Fruit fly (Drosophila melanogaster): Measurements from ENCODE around the gene hyx.

hyx gene

DNA sequence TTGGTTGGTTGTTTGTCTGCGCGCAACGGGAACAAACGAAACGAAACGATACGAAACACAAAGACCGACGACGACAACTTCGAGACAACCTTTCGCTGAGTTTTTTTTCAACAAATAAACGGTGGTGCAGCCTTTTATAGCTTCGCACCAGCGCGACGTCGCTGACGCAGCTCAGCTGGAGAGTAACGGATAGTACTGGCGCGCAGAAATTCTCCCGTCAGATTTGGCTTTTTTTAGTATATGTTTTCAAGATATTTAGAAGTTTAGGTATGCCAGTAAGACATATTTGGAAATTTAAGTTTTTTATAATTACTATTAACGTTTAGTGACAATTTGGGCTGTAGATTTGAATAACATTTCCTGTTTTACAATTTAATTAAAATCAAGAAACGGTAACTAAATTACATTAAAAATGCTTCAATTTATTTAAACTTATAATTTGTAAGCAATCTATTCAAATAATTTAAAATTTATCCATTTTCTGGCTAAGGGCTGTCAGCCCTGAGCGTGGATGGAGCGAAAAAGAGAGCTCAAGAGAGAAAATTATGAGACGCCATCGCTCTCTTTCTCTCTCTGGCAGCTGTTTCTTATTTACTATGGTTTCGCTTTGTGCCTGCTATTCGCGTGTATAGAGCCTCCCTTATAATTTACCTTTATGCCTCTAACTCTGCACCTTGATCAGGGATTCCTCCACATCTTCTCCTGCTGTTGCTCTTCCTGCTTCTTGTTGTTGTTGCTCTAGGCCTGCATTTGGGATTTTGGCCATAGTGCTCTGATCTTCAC, 4.8 kb upstream of the hyx start:
- TF ChIP-seq CG5204 (GFP tag; optimal IDR thresholded peaks at IDR 0.05) = no peak
- TF ChIP-seq CG7045 (GFP tag; optimal IDR thresholded peaks at IDR 0.05) = peak; percentile 59
- TF ChIP-seq cic (GFP tag; optimal IDR thresholded peaks at IDR 0.05) = peak; percentile 24
- TF ChIP-seq kay (GFP tag; ENCODE audit: borderline replicate concordance) = peak; percentile 51
- peak; percentile 45 for TF ChIP-seq Crg-1 (GFP tag; optimal IDR thresholded peaks at IDR 0.05)
- peak; percentile 75 for TF ChIP-seq CG7101 (tag; optimal IDR thresholded peaks at IDR 0.05)
- peak; percentile 46 for TF ChIP-seq CG12768 (GFP tag; optimal IDR thresholded peaks at IDR 0.05)
- TF ChIP-seq CG33017 (tag; optimal IDR thresholded peaks at IDR 0.05) = peak; percentile 72
- peak; percentile 25 for TF ChIP-seq toe (GFP tag; optimal IDR thresholded peaks at IDR 0.05)
- TF ChIP-seq CG11617 (GFP tag; optimal IDR thresholded peaks at IDR 0.05) = peak; percentile 86
- TF ChIP-seq CG1620 (GFP tag; optimal IDR thresholded peaks at IDR 0.05) = peak; percentile 12
- peak; percentile 87 for TF ChIP-seq bab1 (GFP tag; optimal IDR thresholded peaks at IDR 0.05)
- TF ChIP-seq Hr96 (GFP tag; optimal IDR thresholded peaks at IDR 0.05) = peak; percentile 48
- peak; percentile 73 for TF ChIP-seq CG14711 (tag; optimal IDR thresholded peaks at IDR 0.05)
- peak; percentile 62 for TF ChIP-seq pad (GFP tag; optimal IDR thresholded peaks at IDR 0.05)
- peak; percentile 26 for TF ChIP-seq Mnt (GFP tag; optimal IDR thresholded peaks at IDR 0.05)
- peak; percentile 84 for TF ChIP-seq tj (GFP tag; optimal IDR thresholded peaks at IDR 0.05)
- no peak for TF ChIP-seq Clk (GFP tag; optimal IDR thresholded peaks at IDR 0.05)
- TF ChIP-seq ovo (GFP tag; optimal IDR thresholded peaks at IDR 0.05) = peak; percentile 64
- TF ChIP-seq cnc (optimal IDR thresholded peaks at IDR 0.05) = no peak

DNA sequence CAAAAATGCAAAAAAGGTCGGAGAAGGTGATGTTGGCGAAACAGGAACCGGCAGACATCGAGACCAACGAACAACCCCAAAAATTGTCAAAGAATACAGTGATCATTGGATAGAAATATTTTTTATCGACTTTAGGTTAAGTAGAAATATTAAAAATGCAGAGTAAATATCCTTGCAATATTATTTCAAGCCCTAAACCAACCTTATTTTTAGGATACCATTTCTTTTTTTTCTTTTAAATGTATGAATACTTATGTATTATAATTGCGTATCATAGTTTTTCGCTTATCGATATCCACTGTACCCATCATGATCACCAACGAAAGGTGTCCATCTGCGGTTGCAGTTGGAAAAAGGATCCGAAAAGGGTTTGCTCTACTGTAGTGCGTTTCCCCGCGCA, 3.3 kb upstream of the hyx start:
- TF ChIP-seq cic (GFP tag; optimal IDR thresholded peaks at IDR 0.05) = no peak
- TF ChIP-seq CG14711 (tag; optimal IDR thresholded peaks at IDR 0.05) = no peak
- TF ChIP-seq CG7101 (tag; optimal IDR thresholded peaks at IDR 0.05) = no peak
- no peak for TF ChIP-seq Crg-1 (GFP tag; optimal IDR thresholded peaks at IDR 0.05)
- no peak for TF ChIP-seq cnc (optimal IDR thresholded peaks at IDR 0.05)
- TF ChIP-seq CG12768 (GFP tag; optimal IDR thresholded peaks at IDR 0.05) = no peak
- no peak for TF ChIP-seq pad (GFP tag; optimal IDR thresholded peaks at IDR 0.05)
- TF ChIP-seq CG33017 (tag; optimal IDR thresholded peaks at IDR 0.05) = no peak

DNA sequence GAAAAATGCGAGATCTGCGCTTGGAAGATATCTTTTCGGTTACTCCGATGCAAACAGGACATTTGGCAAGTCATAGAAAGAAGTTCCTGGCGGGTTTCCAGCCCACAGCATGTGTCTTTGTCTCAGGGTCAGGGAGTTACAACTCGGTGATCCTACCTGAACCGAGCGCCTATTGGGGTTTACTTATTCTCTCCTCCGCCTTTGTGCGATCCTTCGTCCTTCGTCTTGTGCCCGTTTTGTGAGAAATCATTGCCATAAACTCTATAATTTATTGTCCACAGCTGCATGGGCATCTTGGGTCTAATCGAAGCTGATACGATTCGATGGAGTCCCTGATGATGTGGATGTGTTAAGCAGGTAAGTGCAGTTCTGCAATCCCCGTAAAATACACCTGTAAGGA, 614 bp upstream of the hyx start:
- TF ChIP-seq tj (GFP tag; optimal IDR thresholded peaks at IDR 0.05) (no peak), Hr96 (GFP tag; optimal IDR thresholded peaks at IDR 0.05) (no peak), CG11617 (GFP tag; optimal IDR thresholded peaks at IDR 0.05) (no peak), toe (GFP tag; optimal IDR thresholded peaks at IDR 0.05) (no peak), Crg-1 (GFP tag; optimal IDR thresholded peaks at IDR 0.05) (no peak), CG12768 (GFP tag; optimal IDR thresholded peaks at IDR 0.05) (no peak), CG14711 (tag; optimal IDR thresholded peaks at IDR 0.05) (no peak), cnc (optimal IDR thresholded peaks at IDR 0.05) (no peak), CG33017 (tag; optimal IDR thresholded peaks at IDR 0.05) (no peak), CG7045 (GFP tag; optimal IDR thresholded peaks at IDR 0.05) (no peak), pad (GFP tag; optimal IDR thresholded peaks at IDR 0.05) (no peak), CG5204 (GFP tag; optimal IDR thresholded peaks at IDR 0.05) (no peak), ovo (GFP tag; optimal IDR thresholded peaks at IDR 0.05) (no peak), CG7101 (tag; optimal IDR thresholded peaks at IDR 0.05) (no peak), Clk (GFP tag; optimal IDR thresholded peaks at IDR 0.05) (no peak), Mnt (GFP tag; optimal IDR thresholded peaks at IDR 0.05) (no peak), kay (GFP tag; ENCODE audit: borderline replicate concordance) (no peak)

DNA sequence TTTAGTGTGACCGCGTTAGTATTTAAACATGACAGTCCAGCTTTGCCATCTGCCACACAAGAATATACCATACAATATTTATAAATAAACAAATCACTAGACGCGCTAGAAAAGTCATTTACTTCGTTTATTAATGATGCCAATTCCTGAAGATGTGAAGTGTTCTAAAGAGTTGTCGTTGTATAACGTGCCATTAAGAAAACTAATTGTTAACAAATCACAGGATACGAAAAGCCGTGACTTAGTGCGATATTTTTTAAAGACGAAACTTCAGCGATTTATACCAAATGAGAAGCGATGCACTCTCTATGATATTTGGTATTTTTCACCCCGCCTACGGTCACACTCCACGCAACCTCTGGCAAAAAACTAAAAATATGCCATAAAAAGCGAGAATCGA, 888 bp downstream of the hyx start, which contains the start of gene neur:
Gene neur (minus strand): TSS at position 24 of the 400 bp plus-strand sequence.
- TF ChIP-seq CG12768 (GFP tag; optimal IDR thresholded peaks at IDR 0.05) (no peak), CG7045 (GFP tag; optimal IDR thresholded peaks at IDR 0.05) (peak; percentile 39), cnc (optimal IDR thresholded peaks at IDR 0.05) (no peak), Mnt (GFP tag; optimal IDR thresholded peaks at IDR 0.05) (peak; percentile 42), CG14711 (tag; optimal IDR thresholded peaks at IDR 0.05) (peak; percentile 7), CG33017 (tag; optimal IDR thresholded peaks at IDR 0.05) (no peak), Crg-1 (GFP tag; optimal IDR thresholded peaks at IDR 0.05) (peak; percentile 8), tj (GFP tag; optimal IDR thresholded peaks at IDR 0.05) (peak; percentile 34), cic (GFP tag; optimal IDR thresholded peaks at IDR 0.05) (peak; percentile 46), Clk (GFP tag; optimal IDR thresholded peaks at IDR 0.05) (no peak), kay (GFP tag; ENCODE audit: borderline replicate concordance) (no peak), bab1 (GFP tag; optimal IDR thresholded peaks at IDR 0.05) (peak; percentile 69), toe (GFP tag; optimal IDR thresholded peaks at IDR 0.05) (no peak), CG5204 (GFP tag; optimal IDR thresholded peaks at IDR 0.05) (no peak), CG7101 (tag; optimal IDR thresholded peaks at IDR 0.05) (peak; percentile 3), CG1620 (GFP tag; optimal IDR thresholded peaks at IDR 0.05) (peak; percentile 51), CG11617 (GFP tag; optimal IDR thresholded peaks at IDR 0.05) (peak; percentile 14), pad (GFP tag; optimal IDR thresholded peaks at IDR 0.05) (peak; percentile 50), ovo (GFP tag; optimal IDR thresholded peaks at IDR 0.05) (peak; percentile 22), Hr96 (GFP tag; optimal IDR thresholded peaks at IDR 0.05) (no peak)

DNA sequence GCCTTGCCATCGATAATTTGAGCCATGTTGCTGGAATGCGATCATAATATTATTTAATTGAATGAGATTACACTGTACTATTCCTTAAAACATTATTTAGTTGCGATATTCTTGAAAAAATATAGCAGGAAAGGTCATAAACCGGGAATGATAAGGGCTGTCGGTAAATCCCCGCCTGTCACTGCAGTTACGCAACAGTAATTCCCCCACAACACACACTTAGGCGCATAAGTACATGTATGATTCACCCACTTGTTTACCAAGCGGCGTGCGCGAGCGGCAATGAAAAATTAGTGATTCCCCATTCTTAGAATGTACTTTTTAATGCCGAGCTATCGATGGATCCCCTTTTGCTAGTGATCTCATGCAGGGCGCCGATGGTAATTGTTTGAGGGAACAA, 5.0 kb downstream of the hyx start:
- TF ChIP-seq Crg-1 (GFP tag; optimal IDR thresholded peaks at IDR 0.05) = no peak
- peak; percentile 97 for TF ChIP-seq kay (GFP tag; ENCODE audit: borderline replicate concordance)
- peak; percentile 70 for TF ChIP-seq cic (GFP tag; optimal IDR thresholded peaks at IDR 0.05)
- TF ChIP-seq Mnt (GFP tag; optimal IDR thresholded peaks at IDR 0.05) = peak; percentile 31

DNA sequence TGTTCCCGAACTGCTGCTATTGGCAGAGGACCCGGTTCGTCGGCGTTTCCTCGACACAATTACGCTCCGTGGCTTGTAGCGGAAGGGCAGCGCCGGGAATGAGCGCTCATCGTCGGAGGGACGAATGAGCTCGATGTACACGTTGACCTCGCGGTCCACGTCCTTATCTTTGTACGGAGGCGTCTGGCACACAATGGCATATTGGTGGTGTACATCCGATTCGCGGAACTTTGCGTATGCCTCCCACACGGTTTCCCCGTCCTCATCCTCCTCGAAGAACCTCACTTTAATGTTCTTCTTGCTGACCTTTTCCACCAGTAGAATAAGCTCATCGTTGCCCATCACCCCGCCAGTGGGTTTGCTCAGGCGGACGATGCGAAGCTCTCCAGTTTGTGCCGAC, 7.2 kb downstream of the hyx start:
- TF ChIP-seq cnc (optimal IDR thresholded peaks at IDR 0.05) (no peak), CG7045 (GFP tag; optimal IDR thresholded peaks at IDR 0.05) (no peak), CG7101 (tag; optimal IDR thresholded peaks at IDR 0.05) (no peak), Crg-1 (GFP tag; optimal IDR thresholded peaks at IDR 0.05) (no peak), ovo (GFP tag; optimal IDR thresholded peaks at IDR 0.05) (no peak), toe (GFP tag; optimal IDR thresholded peaks at IDR 0.05) (no peak)
